Worm (Caenorhabditis elegans) whole organism, L2 larva: ENCODE measurements around the gene acs-10.

ENCODE experiments used
- C34F6.9 ChIP-seq: fragments of 150-350 bp; optimal IDR thresholded peaks from 2 replicates; lab custom pipeline; 2014; ENCODE audit warnings: missing biosample characterization, missing genetic modification characterization
- F13H6.1 ChIP-seq: sonication (generic microtip); optimal IDR thresholded peaks from 2 replicates; lab custom pipeline; 2016; ENCODE audit warnings: missing genetic modification characterization, missing compliant biosample characterization
- R02D3.7 ChIP-seq: fragments of 150-350 bp; optimal IDR thresholded peaks from 2 replicates; lab custom pipeline; 2014; ENCODE audit warnings: missing biosample characterization, missing genetic modification characterization
- Y55F3AM.14 ChIP-seq: fragments of 200-800 bp; sonication (Bioruptor generic); optimal IDR thresholded peaks from 2 replicates; lab custom pipeline; 2018; ENCODE audit warnings: mild to moderate bottlenecking, missing genetic modification characterization, missing compliant biosample characterization
- ZK546.5 ChIP-seq: sonication (generic microtip); optimal IDR thresholded peaks from 2 replicates; lab custom pipeline; 2017; ENCODE audit warnings: missing biosample characterization, missing genetic modification characterization
- alr-1 ChIP-seq: fragments of 150-350 bp; optimal IDR thresholded peaks from 2 replicates; lab custom pipeline; 2014; ENCODE audit warnings: missing biosample characterization, missing genetic modification characterization
- aly-2 ChIP-seq: fragments of 150-350 bp; optimal IDR thresholded peaks from 2 replicates; lab custom pipeline; 2014; ENCODE audit warnings: missing biosample characterization, missing genetic modification characterization
- blmp-1 ChIP-seq: sonication (generic microtip); optimal IDR thresholded peaks from 2 replicates; lab custom pipeline; 2017; ENCODE audit warnings: missing genetic modification characterization, mild to moderate bottlenecking, missing compliant biosample characterization, antibody characterized with exemption, moderate library complexity; ENCODE audit not compliant: insufficient read depth
- ceh-82 ChIP-seq: fragments of 150-350 bp; optimal IDR thresholded peaks from 2 replicates; lab custom pipeline; 2014; ENCODE audit warnings: missing biosample characterization, missing genetic modification characterization
- crh-2 ChIP-seq: sonication (generic microtip); optimal IDR thresholded peaks from 2 replicates; lab custom pipeline; 2017; ENCODE audit warnings: missing biosample characterization, missing genetic modification characterization
- dmd-4 ChIP-seq: sonication (generic microtip); optimal IDR thresholded peaks from 2 replicates; lab custom pipeline; 2017; ENCODE audit warnings: missing biosample characterization, missing genetic modification characterization
- egl-27 ChIP-seq: sonication (generic microtip); optimal IDR thresholded peaks from 3 replicates; lab custom pipeline; 2017; ENCODE audit warnings: missing biosample characterization, missing genetic modification reagents, missing genetic modification characterization
- elt-1 ChIP-seq: fragments of 150-350 bp; optimal IDR thresholded peaks from 2 replicates; lab custom pipeline; 2014; ENCODE audit warnings: missing biosample characterization, missing genetic modification characterization
- elt-3 ChIP-seq: sonication (generic microtip); optimal IDR thresholded peaks from 2 replicates; lab custom pipeline; 2017; ENCODE audit warnings: missing biosample characterization, missing genetic modification characterization
- lin-11 ChIP-seq: fragments of 150-350 bp; sonication (generic microtip); optimal IDR thresholded peaks from 2 replicates; lab custom pipeline; 2014; ENCODE audit warnings: missing biosample characterization, missing genetic modification characterization, inconsistent platforms, mixed read lengths
- lin-13 ChIP-seq: fragments of 150-350 bp; optimal IDR thresholded peaks from 2 replicates; lab custom pipeline; 2014; ENCODE audit warnings: missing biosample characterization, missing genetic modification reagents, missing genetic modification characterization
- lin-39 ChIP-seq: fragments of 150-350 bp; optimal IDR thresholded peaks from 2 replicates; lab custom pipeline; 2014; ENCODE audit warnings: missing biosample characterization, missing genetic modification reagents, missing genetic modification characterization
- lsy-2 ChIP-seq, 2 experiments: fragments of 150-350 bp in 1 of 2; sonication (generic microtip) in 1 of 2; optimal IDR thresholded peaks; 2 replicates each; lab custom pipeline; 2014 to 2017; ENCODE audit warnings: missing biosample characterization in 2 of 2, missing genetic modification characterization in 2 of 2
- mab-5 ChIP-seq: fragments of 150-350 bp; optimal IDR thresholded peaks from 2 replicates; lab custom pipeline; 2014; ENCODE audit warnings: missing biosample characterization, missing genetic modification characterization
- nhr-12 ChIP-seq: fragments of 150-350 bp; optimal IDR thresholded peaks from 2 replicates; lab custom pipeline; 2014; ENCODE audit warnings: missing biosample characterization, missing genetic modification characterization
- nhr-129 ChIP-seq: fragments of 150-350 bp; optimal IDR thresholded peaks from 2 replicates; lab custom pipeline; 2014; ENCODE audit warnings: missing biosample characterization, missing genetic modification characterization
- nhr-21 ChIP-seq: fragments of 150-350 bp; optimal IDR thresholded peaks from 2 replicates; lab custom pipeline; 2014; ENCODE audit warnings: missing biosample characterization, missing genetic modification characterization
- nhr-23 ChIP-seq: fragments of 150-350 bp; optimal IDR thresholded peaks from 2 replicates; lab custom pipeline; 2014; ENCODE audit warnings: missing biosample characterization, missing genetic modification reagents, missing genetic modification characterization
- nhr-237 ChIP-seq: fragments of 150-350 bp; optimal IDR thresholded peaks from 2 replicates; lab custom pipeline; 2014; ENCODE audit warnings: missing biosample characterization, missing genetic modification characterization
- nhr-25 ChIP-seq: fragments of 150-350 bp; sonication (generic microtip); optimal IDR thresholded peaks from 3 replicates; lab custom pipeline; 2014; ENCODE audit warnings: missing biosample characterization, missing genetic modification characterization
- nhr-6 ChIP-seq: fragments of 150-350 bp; optimal IDR thresholded peaks from 2 replicates; lab custom pipeline; 2014; ENCODE audit warnings: missing biosample characterization, missing genetic modification characterization
- sem-4 ChIP-seq: fragments of 150-350 bp; optimal IDR thresholded peaks from 2 replicates; lab custom pipeline; 2014; ENCODE audit warnings: missing biosample characterization, missing genetic modification reagents, missing genetic modification characterization
- skn-1 ChIP-seq: sonication (generic microtip); optimal IDR thresholded peaks from 2 replicates; lab custom pipeline; 2017; ENCODE audit warnings: missing biosample characterization, missing genetic modification characterization
- sma-3 ChIP-seq: sonication (generic microtip); optimal IDR thresholded peaks from 2 replicates; lab custom pipeline; 2016; ENCODE audit warnings: missing genetic modification reagents, missing genetic modification characterization, missing compliant biosample characterization
- sma-9 ChIP-seq, 2 experiments: fragments of 150-350 bp in 1 of 2; sonication (generic microtip) in 1 of 2; optimal IDR thresholded peaks; 2 replicates each; lab custom pipeline; 2014 to 2016; ENCODE audit warnings: missing genetic modification characterization in 2 of 2, mild to moderate bottlenecking in 1 of 2, missing biosample characterization in 1 of 2, missing compliant biosample characterization in 1 of 2, missing genetic modification reagents in 1 of 2, moderate library complexity in 1 of 2
- snpc-4 ChIP-seq: fragments of 150-350 bp; optimal IDR thresholded peaks from 2 replicates; lab custom pipeline; 2014; ENCODE audit warnings: missing biosample characterization, missing genetic modification characterization
- unc-39 ChIP-seq: fragments of 150-350 bp; optimal IDR thresholded peaks from 2 replicates; lab custom pipeline; 2014; ENCODE audit warnings: missing biosample characterization, missing genetic modification characterization
- unc-55 ChIP-seq: fragments of 150-350 bp; sonication (generic microtip); optimal IDR thresholded peaks from 3 replicates; lab custom pipeline; 2014; ENCODE audit warnings: missing biosample characterization, missing genetic modification reagents, missing genetic modification characterization
- unc-62 ChIP-seq: fragments of 150-350 bp; optimal IDR thresholded peaks from 2 replicates; lab custom pipeline; 2014; ENCODE audit warnings: missing biosample characterization, missing genetic modification reagents, missing genetic modification characterization
- zag-1 ChIP-seq: fragments of 150-350 bp; optimal IDR thresholded peaks from 2 replicates; lab custom pipeline; 2014; ENCODE audit warnings: missing biosample characterization, missing genetic modification characterization
- ztf-1 ChIP-seq: fragments of 200-800 bp; sonication (Bioruptor generic); conservative IDR thresholded peaks from 2 replicates; pipeline ENCODE4 v1.3.6; 2022; ENCODE audit warnings: missing genetic modification characterization, missing compliant biosample characterization
- ztf-11 ChIP-seq: sonication (generic microtip); optimal IDR thresholded peaks from 2 replicates; lab custom pipeline; 2017; ENCODE audit warnings: missing biosample characterization, missing genetic modification characterization

The acs-10 gene

ce11 chrV:14146199-14146598 is at the start of gene acs-10:
acs-10 (plus strand) TSS chrV:14146499.
- TF ChIP-seq ZK546.5 (tag; lab: Kevin White, UChicago) (no peak), skn-1 (tag; lab: Kevin White, UChicago) (no peak), ztf-11 (no peak), blmp-1 (tag; lab: Kevin White, UChicago) (no peak), snpc-4 (tag; lab: Kevin White, UChicago) (no peak), unc-55 (GFP tag; lab: Kevin White, UChicago) (no peak), lin-11 (no peak), nhr-23 (tag; lab: Kevin White, UChicago) (no peak), nhr-25 (no peak), F13H6.1 (tag; lab: Kevin White, UChicago) (no peak), egl-27 (tag; lab: Kevin White, UChicago) (no peak), dmd-4 (tag; lab: Kevin White, UChicago) (no peak), unc-39 (tag; lab: Kevin White, UChicago) (no peak), crh-2 (tag; lab: Kevin White, UChicago) (no peak), aly-2 (tag; lab: Kevin White, UChicago) (no peak), nhr-129 (tag; lab: Kevin White, UChicago) (no peak), zag-1 (tag; lab: Kevin White, UChicago) (no peak), lin-39 (no peak), nhr-21 (no peak)

ce11 chrV:14097358-14097757 is 48.9 kb upstream of the acs-10 start:
- TF ChIP-seq blmp-1 (tag; lab: Kevin White, UChicago) (no peak), elt-3 (tag; lab: Kevin White, UChicago) (no peak), lin-13 (no peak), alr-1 (tag; lab: Kevin White, UChicago) (no peak), mab-5 (tag; lab: Kevin White, UChicago) (no peak), ceh-82 (tag; lab: Kevin White, UChicago) (no peak), elt-1 (tag; lab: Kevin White, UChicago) (no peak), nhr-6 (tag; lab: Kevin White, UChicago) (no peak), R02D3.7 (tag; lab: Kevin White, UChicago) (no peak), nhr-23 (tag; lab: Kevin White, UChicago) (no peak), ztf-1 (GFP tag; lab: Robert Waterston, UW) (no peak)

ce11 chrV:14098519-14098918 is 47.8 kb upstream of the acs-10 start, which contains the start of the genes D1086.2 and D1086.1:
D1086.2 (minus strand) TSS chrV:14098668.
D1086.1 (plus strand) TSS chrV:14098858.
- TF ChIP-seq aly-2 (tag; lab: Kevin White, UChicago) = no peak
- TF ChIP-seq lin-39 = no peak
- TF ChIP-seq nhr-21 = no peak
- no peak for TF ChIP-seq R02D3.7 (tag; lab: Kevin White, UChicago)
- no peak for TF ChIP-seq nhr-237 (tag; lab: Kevin White, UChicago)
- TF ChIP-seq F13H6.1 (tag; lab: Kevin White, UChicago) = peak; percentile 53
- no peak for TF ChIP-seq ztf-11
- peak; percentile 23 for TF ChIP-seq nhr-129 (tag; lab: Kevin White, UChicago)
- TF ChIP-seq nhr-12 = no peak
- no peak for TF ChIP-seq elt-3 (tag; lab: Kevin White, UChicago)
- TF ChIP-seq unc-62 (GFP tag; lab: Kevin White, UChicago) = no peak
- no peak for TF ChIP-seq sem-4
- no peak for TF ChIP-seq blmp-1 (tag; lab: Kevin White, UChicago)
- no peak for TF ChIP-seq lsy-2 (tag; optimal IDR thresholded peaks at IDR 0.05; lab: Kevin White, UChicago)
- TF ChIP-seq lin-11 = no peak
- TF ChIP-seq, all 48 proteins: peak for 2

ce11 chrV:14100886-14101285 is 45.4 kb upstream of the acs-10 start, which contains the start of gene D1086.12:
D1086.12 (plus strand) TSS chrV:14101186.
- TF ChIP-seq F13H6.1 (tag; lab: Kevin White, UChicago) (no peak), elt-1 (tag; lab: Kevin White, UChicago) (no peak), nhr-12 (no peak), ZK546.5 (tag; lab: Kevin White, UChicago) (no peak), nhr-25 (no peak), sma-9 (GFP tag; optimal IDR thresholded peaks at IDR 0.05; lab: Kevin White, UChicago) (no peak), sma-9 (tag; optimal IDR thresholded peaks at IDR 0.05; lab: Kevin White, UChicago) (no peak), sma-3 (GFP tag; lab: Kevin White, UChicago) (no peak), blmp-1 (tag; lab: Kevin White, UChicago) (no peak), nhr-6 (tag; lab: Kevin White, UChicago) (no peak), snpc-4 (tag; lab: Kevin White, UChicago) (no peak), elt-3 (tag; lab: Kevin White, UChicago) (no peak), nhr-21 (no peak), ztf-1 (GFP tag; lab: Robert Waterston, UW) (no peak), C34F6.9 (no peak), zag-1 (tag; lab: Kevin White, UChicago) (no peak), Y55F3AM.14 (GFP tag; lab: Kevin White, UChicago) (no peak)
